Worm (Caenorhabditis elegans) whole organism, L4 larva: ENCODE data around the gene gbb-1.
A peak's percentile ranks its signal among the peaks of the same experiment; 100 is the strongest.

ENCODE experiments used
- D1046.2 ChIP-seq: fragments of 200-800 bp; sonication (Bioruptor generic); IDR thresholded peaks from 2 replicates; pipeline ENCODE4 v1.3.6; 2022; ENCODE audit warnings: missing genetic modification characterization, missing compliant biosample characterization
- F10B5.3 ChIP-seq: sonication (generic microtip); optimal IDR thresholded peaks from 2 replicates; lab custom pipeline; 2016; ENCODE audit warnings: mild to moderate bottlenecking, missing genetic modification characterization, missing compliant biosample characterization
- F49E8.2 ChIP-seq: sonication (generic microtip); optimal IDR thresholded peaks from 2 replicates; lab custom pipeline; 2016; ENCODE audit warnings: missing compliant biosample characterization, mild to moderate bottlenecking, missing genetic modification characterization, borderline replicate concordance
- R02D3.7 ChIP-seq: fragments of 150-350 bp; sonication (generic microtip); optimal IDR thresholded peaks from 3 replicates; lab custom pipeline; 2014; ENCODE audit warnings: missing biosample characterization, missing genetic modification characterization
- Y5F2A.4 ChIP-seq: fragments of 200-800 bp; sonication (Bioruptor generic); optimal IDR thresholded peaks from 2 replicates; lab custom pipeline; 2018; ENCODE audit warnings: mild to moderate bottlenecking, missing genetic modification characterization, missing compliant biosample characterization
- Y75B8A.6 ChIP-seq: fragments of 200-800 bp; sonication (Bioruptor generic); IDR thresholded peaks from 2 replicates; pipeline ENCODE4 v1.3.6; 2022; ENCODE audit warnings: missing genetic modification reagents, missing genetic modification characterization, missing compliant biosample characterization
- ZK337.2 ChIP-seq: fragments of 200-800 bp; sonication (Bioruptor generic); IDR thresholded peaks from 2 replicates; pipeline ENCODE4 v1.3.6; 2022; ENCODE audit warnings: missing genetic modification reagents, missing genetic modification characterization, missing compliant biosample characterization
- ama-1 ChIP-seq: fragments of 150-350 bp; optimal IDR thresholded peaks from 2 replicates; lab custom pipeline; 2014; ENCODE audit warnings: inconsistent platforms, mixed read lengths
- ceh-28 ChIP-seq: fragments of 150-350 bp; optimal IDR thresholded peaks from 2 replicates; lab custom pipeline; 2014; ENCODE audit warnings: missing biosample characterization, missing genetic modification reagents, missing genetic modification characterization
- ceh-32 ChIP-seq: sonication (generic microtip); optimal IDR thresholded peaks from 2 replicates; lab custom pipeline; 2016; ENCODE audit warnings: mild to moderate bottlenecking, missing genetic modification characterization, missing compliant biosample characterization; ENCODE audit not compliant: poor library complexity
- ceh-44 ChIP-seq: fragments of 200-800 bp; sonication (Bioruptor generic); IDR thresholded peaks from 2 replicates; pipeline ENCODE4 v1.3.6; 2022; ENCODE audit warnings: missing genetic modification reagents, missing genetic modification characterization, missing compliant biosample characterization
- ceh-82 ChIP-seq: sonication (generic microtip); optimal IDR thresholded peaks from 2 replicates; lab custom pipeline; 2017; ENCODE audit warnings: missing biosample characterization, missing genetic modification characterization
- ces-1 ChIP-seq: fragments of 150-350 bp; sonication (generic microtip); optimal IDR thresholded peaks from 4 replicates; lab custom pipeline; 2014; ENCODE audit warnings: missing biosample characterization, missing genetic modification reagents, missing genetic modification characterization
- cey-2 ChIP-seq: sonication (generic microtip); optimal IDR thresholded peaks from 3 replicates; lab custom pipeline; 2017; ENCODE audit warnings: missing genetic modification characterization, mild to moderate bottlenecking, missing compliant biosample characterization, antibody characterized with exemption, borderline replicate concordance; ENCODE audit not compliant: insufficient read depth
- ctbp-1 ChIP-seq: fragments of 200-800 bp; sonication (Bioruptor generic); IDR thresholded peaks from 2 replicates; pipeline ENCODE4 v1.3.6; 2022; ENCODE audit warnings: missing genetic modification reagents, missing genetic modification characterization, missing compliant biosample characterization
- daf-16 ChIP-seq, 3 experiments: sonication (generic microtip); optimal IDR thresholded peaks; 2 replicates each; lab custom pipeline; 2016 to 2017; ENCODE audit warnings: missing genetic modification characterization in 3 of 3, missing genetic modification reagents in 3 of 3, mild to moderate bottlenecking in 2 of 3, missing compliant biosample characterization in 2 of 3, missing biosample characterization in 1 of 3, moderate library complexity in 1 of 3
- daf-19 ChIP-seq: fragments of 200-800 bp; sonication (Bioruptor generic); conservative IDR thresholded peaks from 2 replicates; pipeline ENCODE4 v1.3.6; 2022; ENCODE audit warnings: missing genetic modification characterization, missing compliant biosample characterization
- daf-8 ChIP-seq: fragments of 200-800 bp; sonication (Bioruptor generic); IDR thresholded peaks from 2 replicates; pipeline ENCODE4 v1.3.6; 2022; ENCODE audit warnings: missing genetic modification characterization, missing compliant biosample characterization
- dmd-6 ChIP-seq: fragments of 200-800 bp; sonication (Bioruptor generic); IDR thresholded peaks from 2 replicates; pipeline ENCODE4 v1.3.6; 2022; ENCODE audit warnings: missing genetic modification reagents, missing genetic modification characterization, missing compliant biosample characterization
- dmd-8 ChIP-seq: fragments of 200-800 bp; sonication (Bioruptor generic); IDR thresholded peaks from 2 replicates; pipeline ENCODE4 v1.3.6; 2022; ENCODE audit warnings: missing genetic modification characterization, missing compliant biosample characterization
- dmd-9 ChIP-seq: fragments of 200-800 bp; sonication (Bioruptor generic); IDR thresholded peaks from 2 replicates; pipeline ENCODE4 v1.3.6; 2022; ENCODE audit warnings: missing genetic modification reagents, missing genetic modification characterization, missing compliant biosample characterization
- dpl-1 ChIP-seq: fragments of 150-350 bp; optimal IDR thresholded peaks from 2 replicates; lab custom pipeline; 2014; ENCODE audit warnings: missing biosample characterization, missing genetic modification reagents, missing genetic modification characterization
- egl-43 ChIP-seq: fragments of 200-800 bp; sonication (Bioruptor generic); IDR thresholded peaks from 2 replicates; pipeline ENCODE4 v1.3.6; 2022; ENCODE audit warnings: missing genetic modification reagents, missing genetic modification characterization, missing compliant biosample characterization
- fkh-10 ChIP-seq: fragments of 150-350 bp; optimal IDR thresholded peaks from 2 replicates; lab custom pipeline; 2014; ENCODE audit warnings: missing biosample characterization, missing genetic modification reagents, missing genetic modification characterization
- gei-8 ChIP-seq: fragments of 200-800 bp; sonication (Bioruptor generic); optimal IDR thresholded peaks from 2 replicates; lab custom pipeline; 2018; ENCODE audit warnings: mild to moderate bottlenecking, missing genetic modification characterization, missing compliant biosample characterization
- hif-1 ChIP-seq, 2 experiments: sonication (generic microtip); optimal IDR thresholded peaks; 2 replicates each; lab custom pipeline; 2016 to 2017; ENCODE audit warnings: missing compliant biosample characterization in 2 of 2, missing genetic modification characterization in 2 of 2, missing genetic modification reagents in 2 of 2, missing genotype in 2 of 2, mild to moderate bottlenecking in 1 of 2
- hlh-11 ChIP-seq: fragments of 200-800 bp; sonication (Bioruptor generic); optimal IDR thresholded peaks from 2 replicates; lab custom pipeline; 2018; ENCODE audit warnings: mild to moderate bottlenecking, missing genetic modification characterization, missing compliant biosample characterization
- lin-13 ChIP-seq: fragments of 150-350 bp; optimal IDR thresholded peaks from 2 replicates; lab custom pipeline; 2014; ENCODE audit warnings: missing biosample characterization, missing genetic modification reagents, missing genetic modification characterization
- lin-38 ChIP-seq: fragments of 200-800 bp; sonication (Bioruptor generic); IDR thresholded peaks from 2 replicates; pipeline ENCODE4 v1.3.6; 2022; ENCODE audit warnings: missing genetic modification reagents, missing genetic modification characterization, missing compliant biosample characterization
- lir-3 ChIP-seq: sonication (generic microtip); optimal IDR thresholded peaks from 2 replicates; lab custom pipeline; 2016; ENCODE audit warnings: mild to moderate bottlenecking, missing genetic modification characterization, missing compliant biosample characterization
- madf-9 ChIP-seq: fragments of 200-800 bp; sonication (Bioruptor generic); conservative IDR thresholded peaks from 2 replicates; pipeline ENCODE4 v1.3.6; 2022; ENCODE audit warnings: missing genetic modification reagents, missing genetic modification characterization, missing compliant biosample characterization
- mes-2 ChIP-seq: sonication (generic microtip); optimal IDR thresholded peaks from 2 replicates; lab custom pipeline; 2016; ENCODE audit warnings: missing genotype, mild to moderate bottlenecking, missing genetic modification characterization, missing compliant biosample characterization; ENCODE audit not compliant: poor library complexity, severe bottlenecking
- nhr-102 ChIP-seq: sonication (generic microtip); optimal IDR thresholded peaks from 2 replicates; lab custom pipeline; 2016; ENCODE audit warnings: mild to moderate bottlenecking, missing genetic modification characterization, moderate library complexity, missing compliant biosample characterization
- nhr-237 ChIP-seq: sonication (generic microtip); optimal IDR thresholded peaks from 2 replicates; lab custom pipeline; 2017; ENCODE audit warnings: missing biosample characterization, missing genetic modification characterization
- nhr-25 ChIP-seq: sonication (generic microtip); optimal IDR thresholded peaks from 2 replicates; lab custom pipeline; 2017; ENCODE audit warnings: missing genetic modification characterization, mild to moderate bottlenecking, missing compliant biosample characterization, antibody characterized with exemption, moderate library complexity, borderline replicate concordance; ENCODE audit not compliant: insufficient read depth
- nhr-28 ChIP-seq: fragments of 150-350 bp; optimal IDR thresholded peaks from 2 replicates; lab custom pipeline; 2014; ENCODE audit warnings: missing biosample characterization, missing genetic modification characterization
- nhr-77 ChIP-seq: fragments of 150-350 bp; optimal IDR thresholded peaks from 2 replicates; lab custom pipeline; 2014; ENCODE audit warnings: missing biosample characterization, missing genetic modification characterization
- pha-4 ChIP-seq, 2 experiments: fragments of 150-350 bp in 1 of 2; fragments of 200-800 bp in 1 of 2; sonication (Bioruptor generic) in 1 of 2; IDR thresholded peaks in 1 of 2; optimal IDR thresholded peaks in 1 of 2; 2 replicates each; pipeline versions ENCODE4 v1.3.6 to Lab custom; 2014 to 2022; ENCODE audit warnings: missing genetic modification characterization in 2 of 2, missing genetic modification reagents in 2 of 2, missing biosample characterization in 1 of 2, missing compliant biosample characterization in 1 of 2
- php-3 ChIP-seq: fragments of 200-800 bp; sonication (Bioruptor generic); IDR thresholded peaks from 2 replicates; pipeline ENCODE4 v1.3.6; 2022; ENCODE audit warnings: missing genetic modification reagents, missing genetic modification characterization, missing compliant biosample characterization
- set-16 ChIP-seq: fragments of 200-800 bp; sonication (Bioruptor generic); IDR thresholded peaks from 2 replicates; pipeline ENCODE4 v1.3.6; 2022; ENCODE audit warnings: missing genetic modification reagents, missing genetic modification characterization, missing compliant biosample characterization
- skn-1 ChIP-seq: fragments of 150-350 bp; optimal IDR thresholded peaks from 2 replicates; lab custom pipeline; 2014; ENCODE audit warnings: missing biosample characterization, missing genetic modification characterization
- tag-97 ChIP-seq: fragments of 200-800 bp; sonication (Bioruptor generic); IDR thresholded peaks from 2 replicates; pipeline ENCODE4 v1.3.6; 2022; ENCODE audit warnings: missing genetic modification characterization, missing compliant biosample characterization
- tra-1 ChIP-seq: fragments of 200-800 bp; sonication (Bioruptor generic); IDR thresholded peaks from 2 replicates; pipeline ENCODE4 v1.3.6; 2022; ENCODE audit warnings: missing genetic modification reagents, missing genetic modification characterization, missing compliant biosample characterization
- zip-2 ChIP-seq: fragments of 150-350 bp; optimal IDR thresholded peaks from 2 replicates; lab custom pipeline; 2014; ENCODE audit warnings: missing biosample characterization, missing genetic modification characterization
- ztf-7 ChIP-seq: fragments of 150-350 bp; optimal IDR thresholded peaks from 2 replicates; lab custom pipeline; 2014; ENCODE audit warnings: missing biosample characterization, missing genetic modification characterization

Gene gbb-1

ce11 chrX:2971542-2971988 is 13.8 kb downstream of the gbb-1 start (continued):
- TF ChIP-seq hif-1 (tag; optimal IDR thresholded peaks at IDR 0.05; lab: Kevin White, UChicago) (peak; percentile 43 to 83), nhr-102 (tag; lab: Kevin White, UChicago) (peak; percentile 58), ama-1 (lab: Kevin White, UChicago) (no peak), mes-2 (peak; percentile 70), php-3 (GFP tag; lab: Robert Waterston, UW) (peak; percentile 67; the same call in 1 of the 2 replicates), tra-1 (peak; percentile 89; the same call in 1 of the 2 replicates), lin-13 (GFP tag; lab: Kevin White, UChicago) (peak; percentile 62), daf-16 (GFP tag; optimal IDR thresholded peaks at IDR 0.05; lab: Kevin White, UChicago) (peak; percentile 88 to 98), daf-16 (tag; optimal IDR thresholded peaks at IDR 0.05; lab: Kevin White, UChicago) (peak; percentile 95), tag-97 (GFP tag; lab: Robert Waterston, UW) (no peak), D1046.2 (GFP tag; lab: Robert Waterston, UW) (0 out of 2 replicates have a peak, but pooled peaks have one; percentile 29), dpl-1 (GFP tag; lab: Kevin White, UChicago) (peak; percentile 6), cey-2 (tag; lab: Kevin White, UChicago) (no peak), Y75B8A.6 (peak; percentile 80; the same call in 1 of the 2 replicates), madf-9 (GFP tag; lab: Robert Waterston, UW) (peak; percentile 54; the same call in 1 of the 2 replicates), hlh-11 (tag; lab: Kevin White, UChicago) (peak; percentile 95), nhr-77 (tag; lab: Kevin White, UChicago) (peak; percentile 43), ceh-82 (tag; lab: Kevin White, UChicago) (no peak), ctbp-1 (GFP tag; lab: Robert Waterston, UW) (peak; percentile 91), egl-43 (peak; percentile 68; the same call in 1 of the 2 replicates)

ce11 chrX:2972272-2973042 is 14.7 kb downstream of the gbb-1 start:
- TF ChIP-seq daf-8 (GFP tag; lab: Robert Waterston, UW) (no peak), ces-1 (GFP tag; lab: Kevin White, UChicago) (no peak), ceh-32 (tag; lab: Kevin White, UChicago) (no peak), ceh-28 (tag; lab: Kevin White, UChicago) (no peak), F49E8.2 (tag; lab: Kevin White, UChicago) (no peak), ztf-7 (tag; lab: Kevin White, UChicago) (no peak), F10B5.3 (tag; lab: Kevin White, UChicago) (no peak), nhr-237 (no peak), mes-2 (no peak), dmd-9 (no peak), pha-4 (GFP tag; IDR thresholded peaks at IDR 0.05; lab: Robert Waterston, UW) (no peak), pha-4 (tag; optimal IDR thresholded peaks at IDR 0.05; lab: Kevin White, UChicago) (peak; percentile 4), gei-8 (no peak), cey-2 (tag; lab: Kevin White, UChicago) (no peak), dmd-8 (GFP tag; lab: Robert Waterston, UW) (no peak), lin-38 (GFP tag; lab: Robert Waterston, UW) (no peak), nhr-25 (no peak), set-16 (GFP tag; lab: Robert Waterston, UW) (no peak), R02D3.7 (no peak), ceh-44 (GFP tag; lab: Robert Waterston, UW) (no peak), nhr-28 (tag; lab: Kevin White, UChicago) (peak; percentile 51), lir-3 (tag; lab: Kevin White, UChicago) (no peak), D1046.2 (GFP tag; lab: Robert Waterston, UW) (no peak), dpl-1 (GFP tag; lab: Kevin White, UChicago) (no peak), dmd-6 (GFP tag; lab: Robert Waterston, UW) (peak; percentile 57), skn-1 (no peak), fkh-10 (GFP tag; lab: Kevin White, UChicago) (no peak), daf-19 (GFP tag; lab: Robert Waterston, UW) (no peak), nhr-77 (tag; lab: Kevin White, UChicago) (peak; percentile 65), ZK337.2 (GFP tag; lab: Robert Waterston, UW) (no peak), zip-2 (tag; lab: Kevin White, UChicago) (no peak), Y5F2A.4 (GFP tag; lab: Kevin White, UChicago) (no peak), tag-97 (GFP tag; lab: Robert Waterston, UW) (no peak)
